Worm (Caenorhabditis elegans) whole organism, young adult: ENCODE results near the gene Y73C8B.9.

ENCODE experiments used
- D2030.7 ChIP-seq: fragments of 200-800 bp; sonication (Bioruptor generic); IDR thresholded peaks from 2 replicates; pipeline ENCODE4 v1.3.6; 2022; ENCODE audit warnings: missing genetic modification reagents, missing genetic modification characterization, missing compliant biosample characterization
- F49E8.2 ChIP-seq: sonication (generic microtip); optimal IDR thresholded peaks from 3 replicates; lab custom pipeline; 2017; ENCODE audit warnings: missing genetic modification characterization, mild to moderate bottlenecking, missing compliant biosample characterization, antibody characterized with exemption, moderate library complexity; ENCODE audit not compliant: insufficient read depth
- K12H6.12 ChIP-seq: fragments of 200-800 bp; sonication (Bioruptor generic); optimal IDR thresholded peaks from 2 replicates; lab custom pipeline; 2018; ENCODE audit warnings: mild to moderate bottlenecking, missing genetic modification characterization, missing compliant biosample characterization
- Y67H2A.10 ChIP-seq: fragments of 200-800 bp; sonication (Bioruptor generic); conservative IDR thresholded peaks from 2 replicates; pipeline ENCODE4 v1.3.6; 2022; ENCODE audit warnings: missing genetic modification reagents, missing genetic modification characterization, missing compliant biosample characterization
- ZK185.1 ChIP-seq: sonication (generic microtip); optimal IDR thresholded peaks from 2 replicates; lab custom pipeline; 2016; ENCODE audit warnings: mild to moderate bottlenecking, missing genetic modification characterization, missing compliant biosample characterization; ENCODE audit not compliant: poor library complexity, severe bottlenecking
- akir-1 ChIP-seq: fragments of 200-800 bp; sonication (Bioruptor generic); optimal IDR thresholded peaks from 2 replicates; lab custom pipeline; 2018; ENCODE audit warnings: mild to moderate bottlenecking, missing genetic modification characterization, moderate library complexity, missing compliant biosample characterization
- atf-7 ChIP-seq: sonication (generic microtip); optimal IDR thresholded peaks from 2 replicates; lab custom pipeline; 2017; ENCODE audit warnings: mild to moderate bottlenecking, missing genetic modification characterization, missing compliant biosample characterization
- attf-5 ChIP-seq: fragments of 200-800 bp; sonication (Bioruptor generic); optimal IDR thresholded peaks from 2 replicates; lab custom pipeline; 2018; ENCODE audit warnings: mild to moderate bottlenecking, missing genetic modification characterization, missing compliant biosample characterization
- ceh-100 ChIP-seq: fragments of 200-800 bp; sonication (Bioruptor generic); IDR thresholded peaks from 2 replicates; pipeline ENCODE4 v1.3.6; 2022; ENCODE audit warnings: missing genetic modification reagents, missing genetic modification characterization, missing compliant biosample characterization
- chd-7 ChIP-seq: sonication (generic microtip); optimal IDR thresholded peaks from 2 replicates; lab custom pipeline; 2016; ENCODE audit warnings: mild to moderate bottlenecking, missing genetic modification characterization, moderate library complexity, missing compliant biosample characterization
- egl-44 ChIP-seq: fragments of 200-800 bp; sonication (Bioruptor generic); IDR thresholded peaks from 2 replicates; pipeline ENCODE4 v1.3.6; 2022; ENCODE audit warnings: missing genetic modification reagents, missing genetic modification characterization, missing compliant biosample characterization
- egrh-3 ChIP-seq: fragments of 200-800 bp; sonication (Bioruptor generic); IDR thresholded peaks from 2 replicates; pipeline ENCODE4 v1.3.6; 2022; ENCODE audit warnings: missing genetic modification reagents, missing genetic modification characterization, missing compliant biosample characterization
- hsf-1 ChIP-seq: fragments of 200-800 bp; sonication (Bioruptor generic); IDR thresholded peaks from 2 replicates; pipeline ENCODE4 v1.3.6; 2022; ENCODE audit warnings: missing genetic modification reagents, missing genetic modification characterization, missing compliant biosample characterization
- let-526 ChIP-seq: fragments of 200-800 bp; sonication (Bioruptor generic); IDR thresholded peaks from 2 replicates; pipeline ENCODE4 v1.3.6; 2022; ENCODE audit warnings: missing genetic modification reagents, missing genetic modification characterization, missing compliant biosample characterization
- lin-26 ChIP-seq: fragments of 200-800 bp; sonication (Bioruptor generic); IDR thresholded peaks from 2 replicates; pipeline ENCODE4 v1.3.6; 2022; ENCODE audit warnings: missing genetic modification reagents, missing genetic modification characterization, missing compliant biosample characterization
- madf-10 ChIP-seq: sonication (generic microtip); optimal IDR thresholded peaks from 2 replicates; lab custom pipeline; 2016; ENCODE audit warnings: mild to moderate bottlenecking, missing genetic modification characterization, missing compliant biosample characterization
- mel-28 ChIP-seq: sonication (generic microtip); optimal IDR thresholded peaks from 2 replicates; lab custom pipeline; 2016; ENCODE audit warnings: borderline replicate concordance, mild to moderate bottlenecking, missing genetic modification characterization, missing compliant biosample characterization
- mxl-1 ChIP-seq: sonication (generic microtip); optimal IDR thresholded peaks from 2 replicates; lab custom pipeline; 2016; ENCODE audit warnings: missing genetic modification characterization, missing compliant biosample characterization
- nfya-1 ChIP-seq: sonication (generic microtip); optimal IDR thresholded peaks from 2 replicates; lab custom pipeline; 2017; ENCODE audit warnings: antibody characterized with exemption, missing compliant biosample characterization, missing genetic modification characterization, borderline replicate concordance; ENCODE audit not compliant: insufficient read depth
- nfyb-1 ChIP-seq: fragments of 200-800 bp; sonication (Bioruptor generic); IDR thresholded peaks from 2 replicates; pipeline ENCODE4 v1.3.6; 2022; ENCODE audit warnings: missing genetic modification reagents, missing genetic modification characterization, missing compliant biosample characterization
- nhr-120 ChIP-seq: fragments of 200-800 bp; sonication (Bioruptor generic); IDR thresholded peaks from 2 replicates; pipeline ENCODE4 v1.3.6; 2022; ENCODE audit warnings: missing genetic modification characterization, missing compliant biosample characterization
- rcor-1 ChIP-seq: fragments of 200-800 bp; sonication (Bioruptor generic); IDR thresholded peaks from 2 replicates; pipeline ENCODE4 v1.3.6; 2022; ENCODE audit warnings: missing genetic modification reagents, missing genetic modification characterization, missing compliant biosample characterization
- snpc-1.1 ChIP-seq: sonication (generic microtip); optimal IDR thresholded peaks from 2 replicates; lab custom pipeline; 2017; ENCODE audit warnings: missing genetic modification characterization, mild to moderate bottlenecking, missing compliant biosample characterization, antibody characterized with exemption, moderate library complexity, missing genotype, missing genetic modification reagents; ENCODE audit not compliant: insufficient read depth
- snpc-4 ChIP-seq, 5 experiments: fragments of 150-350 bp in 1 of 5; sonication (generic microtip) in 4 of 5; optimal IDR thresholded peaks; 2 replicates each; lab custom pipeline; 2014 to 2018; ENCODE audit warnings: missing genetic modification characterization in 5 of 5, missing biosample characterization in 3 of 5, antibody characterized with exemption in 2 of 5, mild to moderate bottlenecking in 2 of 5, missing compliant biosample characterization in 2 of 5, missing genotype in 2 of 5, moderate library complexity in 2 of 5, missing genetic modification reagents in 1 of 5
- sptf-2 ChIP-seq: fragments of 200-800 bp; sonication (Bioruptor generic); optimal IDR thresholded peaks from 2 replicates; lab custom pipeline; 2018; ENCODE audit warnings: mild to moderate bottlenecking, missing genetic modification characterization, missing compliant biosample characterization
- tbx-9 ChIP-seq: sonication (generic microtip); optimal IDR thresholded peaks from 2 replicates; lab custom pipeline; 2016; ENCODE audit warnings: borderline replicate concordance, missing genetic modification characterization, inconsistent platforms, missing compliant biosample characterization
- tlf-1 ChIP-seq: fragments of 200-800 bp; sonication (Bioruptor generic); optimal IDR thresholded peaks from 2 replicates; lab custom pipeline; 2018; ENCODE audit warnings: mild to moderate bottlenecking, missing genetic modification characterization, missing compliant biosample characterization
- zfh-2 ChIP-seq: fragments of 200-800 bp; sonication (Bioruptor generic); conservative IDR thresholded peaks from 2 replicates; pipeline ENCODE4 v1.3.6; 2022; ENCODE audit warnings: missing genetic modification reagents, missing genetic modification characterization, missing compliant biosample characterization
- ztf-25 ChIP-seq: fragments of 200-800 bp; sonication (Bioruptor generic); IDR thresholded peaks from 2 replicates; pipeline ENCODE4 v1.3.6; 2022; ENCODE audit warnings: missing genetic modification reagents, missing genetic modification characterization, missing compliant biosample characterization
- ztf-28 ChIP-seq: fragments of 200-800 bp; sonication (Bioruptor generic); IDR thresholded peaks from 2 replicates; pipeline ENCODE4 v1.3.6; 2022; ENCODE audit warnings: missing genetic modification reagents, missing genetic modification characterization, missing compliant biosample characterization

Gene Y73C8B.9

ce11 chrV:3236610-3237009, 43.3 kb downstream of the Y73C8B.9 start, which contains the start of the genes K08D9.9 and str-16:
Gene K08D9.9 (minus strand): TSS chrV:3236710.
Gene str-16 (plus strand): TSS chrV:3236875.
- no peak for TF ChIP-seq madf-10 (tag; lab: Kevin White, UChicago)
- no peak for TF ChIP-seq nfyb-1 (GFP tag; lab: Robert Waterston, UW)
- TF ChIP-seq nfya-1, result no peak
- TF ChIP-seq snpc-4 (GFP tag; optimal IDR thresholded peaks at IDR 0.05; lab: Kevin White, UChicago), result no peak
- no peak for TF ChIP-seq snpc-4 (tag; optimal IDR thresholded peaks at IDR 0.05; lab: Kevin White, UChicago)
- no peak for TF ChIP-seq ceh-100

- TF ChIP-seq sptf-2 (no peak), nhr-120 (GFP tag; lab: Robert Waterston, UW) (no peak), K12H6.12 (tag; lab: Kevin White, UChicago) (no peak), ZK185.1 (tag; lab: Kevin White, UChicago) (no peak), akir-1 (GFP tag; lab: Kevin White, UChicago) (no peak), atf-7 (tag; lab: Kevin White, UChicago) (no peak), F49E8.2 (tag; lab: Kevin White, UChicago) (no peak), D2030.7 (no peak), lin-26 (GFP tag; lab: Robert Waterston, UW) (no peak), zfh-2 (GFP tag; lab: Robert Waterston, UW) (no peak), hsf-1 (GFP tag; lab: Robert Waterston, UW) (no peak), madf-10 (tag; lab: Kevin White, UChicago) (no peak), ztf-28 (GFP tag; lab: Robert Waterston, UW) (no peak), let-526 (GFP tag; lab: Robert Waterston, UW) (no peak), tbx-9 (tag; lab: Kevin White, UChicago) (no peak)
These were observed 47.8 kb downstream of the Y73C8B.9 start, which contains the start of gene srj-11 for ce11 chrV:3241175-3241574. Gene srj-11 (plus strand): TSS chrV:3241424.

DNA sequence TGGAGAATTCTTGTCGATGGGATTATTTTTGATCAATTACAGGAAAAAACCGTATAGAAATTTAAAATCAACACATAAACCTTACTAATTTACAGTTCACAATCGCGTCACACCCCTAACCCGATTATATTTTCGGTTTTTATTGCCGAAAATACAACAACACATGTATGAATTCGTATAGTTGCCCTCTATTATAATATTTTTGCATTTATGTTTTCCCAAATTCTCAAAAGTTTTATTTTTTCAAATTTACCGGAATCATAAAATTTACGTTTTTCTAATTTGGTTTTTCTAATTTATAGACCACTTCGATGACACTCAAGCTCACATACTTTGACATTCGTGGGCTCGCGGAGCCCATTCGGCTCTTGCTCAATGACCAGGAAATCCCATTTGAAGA, 49.6 kb downstream of the Y73C8B.9 start, which contains the start of gene gst-23:
Gene gst-23 (plus strand): TSS at position 301 of the 400 bp plus-strand sequence.
- TF ChIP-seq mel-28 (tag; lab: Kevin White, UChicago), result no peak
- TF ChIP-seq ztf-28 (GFP tag; lab: Robert Waterston, UW), result no peak
- TF ChIP-seq rcor-1 (GFP tag; lab: Robert Waterston, UW), result no peak
- no peak for TF ChIP-seq tlf-1
- TF ChIP-seq ztf-25, result no peak
- no peak for TF ChIP-seq tbx-9 (tag; lab: Kevin White, UChicago)
- TF ChIP-seq sptf-2, result no peak
- no peak for TF ChIP-seq Y67H2A.10 (GFP tag; lab: Robert Waterston, UW)
- TF ChIP-seq egl-44, result no peak
- no peak for TF ChIP-seq chd-7 (tag; lab: Kevin White, UChicago)
- no peak for TF ChIP-seq madf-10 (tag; lab: Kevin White, UChicago)
- TF ChIP-seq K12H6.12 (tag; lab: Kevin White, UChicago), result no peak
- no peak for TF ChIP-seq egrh-3 (GFP tag; lab: Robert Waterston, UW)
- TF ChIP-seq attf-5 (GFP tag; lab: Kevin White, UChicago), result no peak
- no peak for TF ChIP-seq F49E8.2 (tag; lab: Kevin White, UChicago)
- no peak for TF ChIP-seq nfya-1
- TF ChIP-seq snpc-1.1 (tag; lab: Kevin White, UChicago), result no peak
- no peak for TF ChIP-seq mxl-1
